Fruit fly (Drosophila melanogaster) whole organism, embryonic: ENCODE results near the gene HtrA2.

Experiments used
- Antp ChIP-seq: fragments of 200-800 bp; sonication (Bioruptor generic); optimal IDR thresholded peaks from 3 replicates; lab custom pipeline; 2016; ENCODE audit warnings: missing biosample characterization, missing genetic modification characterization
- Bgb ChIP-seq: fragments of 200-800 bp; sonication (Bioruptor generic); IDR thresholded peaks from 2 replicates; pipeline ENCODE4 v1.3.6; 2022; ENCODE audit warnings: missing biosample characterization, missing genetic modification characterization; ENCODE audit not compliant: partially characterized antibody
- BtbVII ChIP-seq: fragments of 200-800 bp; sonication (Bioruptor generic); optimal IDR thresholded peaks from 3 replicates; lab custom pipeline; 2017; ENCODE audit warnings: missing biosample characterization, mild to moderate bottlenecking, missing genetic modification characterization
- Bteb2 ChIP-seq: fragments of 200-800 bp; sonication (Bioruptor generic); optimal IDR thresholded peaks from 2 replicates; lab custom pipeline; 2016; ENCODE audit warnings: missing biosample characterization, missing genetic modification characterization
- CG10147 ChIP-seq: fragments of 200-800 bp; sonication (Bioruptor generic); optimal IDR thresholded peaks from 2 replicates; lab custom pipeline; 2019; ENCODE audit warnings: missing biosample characterization, mild to moderate bottlenecking, missing genetic modification characterization, moderate library complexity
- CG10462 ChIP-seq: fragments of 200-800 bp; sonication (Bioruptor generic); optimal IDR thresholded peaks from 2 replicates; lab custom pipeline; 2016; ENCODE audit warnings: missing biosample characterization, missing genetic modification characterization
- CG10543 ChIP-seq: fragments of 200-800 bp; sonication (Bioruptor generic); optimal IDR thresholded peaks from 3 replicates; lab custom pipeline; 2017; ENCODE audit warnings: missing biosample characterization, mild to moderate bottlenecking, missing genetic modification characterization, moderate library complexity
- CG12236 ChIP-seq: fragments of 200-800 bp; sonication (Bioruptor generic); optimal IDR thresholded peaks from 2 replicates; lab custom pipeline; 2016; ENCODE audit warnings: missing biosample characterization, missing genetic modification characterization
- CG14710 ChIP-seq: fragments of 200-800 bp; sonication (Bioruptor generic); optimal IDR thresholded peaks from 3 replicates; lab custom pipeline; 2019; ENCODE audit warnings: missing biosample characterization, mild to moderate bottlenecking, missing genetic modification characterization, moderate library complexity
- CG15269 ChIP-seq: fragments of 200-800 bp; sonication (Bioruptor generic); optimal IDR thresholded peaks from 2 replicates; lab custom pipeline; 2018; ENCODE audit warnings: missing biosample characterization, mild to moderate bottlenecking, missing genetic modification characterization, moderate library complexity
- CG15479 ChIP-seq: fragments of 200-800 bp; sonication (Bioruptor generic); optimal IDR thresholded peaks from 3 replicates; lab custom pipeline; 2019; ENCODE audit warnings: missing biosample characterization, mild to moderate bottlenecking, missing genetic modification characterization, moderate library complexity
- CG1647 ChIP-seq: fragments of 200-800 bp; sonication (Bioruptor generic); optimal IDR thresholded peaks from 3 replicates; lab custom pipeline; 2016; ENCODE audit warnings: missing biosample characterization, missing genetic modification characterization
- CG30403 ChIP-seq: fragments of 200-800 bp; sonication (Bioruptor generic); optimal IDR thresholded peaks from 3 replicates; lab custom pipeline; 2016; ENCODE audit warnings: missing biosample characterization, missing genetic modification characterization
- CG3163 ChIP-seq: fragments of 200-800 bp; sonication (Bioruptor generic); optimal IDR thresholded peaks from 3 replicates; lab custom pipeline; 2016; ENCODE audit warnings: missing biosample characterization, missing genetic modification characterization
- CG43689 ChIP-seq: fragments of 200-800 bp; sonication (Bioruptor generic); IDR thresholded peaks from 2 replicates; pipeline ENCODE4 v1.3.6; 2022; ENCODE audit warnings: missing biosample characterization, missing genetic modification characterization
- CG5180 ChIP-seq: fragments of 200-800 bp; sonication (Bioruptor generic); optimal IDR thresholded peaks from 3 replicates; lab custom pipeline; 2017; ENCODE audit warnings: missing biosample characterization, missing genetic modification characterization, mild to moderate bottlenecking, moderate library complexity, missing genetic modification reagents
- CG8924 ChIP-seq: fragments of 200-800 bp; optimal IDR thresholded peaks from 3 replicates; lab custom pipeline; 2019; ENCODE audit warnings: missing biosample characterization, mild to moderate bottlenecking, missing genetic modification characterization, moderate library complexity
- Deaf1 ChIP-seq: fragments of 200-800 bp; optimal IDR thresholded peaks from 3 replicates; lab custom pipeline; 2019; ENCODE audit warnings: missing biosample characterization, mild to moderate bottlenecking, missing genetic modification characterization, moderate library complexity
- Dek ChIP-seq: fragments of 200-800 bp; sonication (Bioruptor generic); optimal IDR thresholded peaks from 3 replicates; lab custom pipeline; 2019; ENCODE audit warnings: missing biosample characterization, mild to moderate bottlenecking, missing genetic modification characterization, moderate library complexity
- Dip2 ChIP-seq: fragments of 200-800 bp; sonication (Bioruptor generic); IDR thresholded peaks from 2 replicates; pipeline ENCODE4 v1.3.6; 2022; ENCODE audit warnings: missing biosample characterization, missing genetic modification characterization
- Dll ChIP-seq: fragments of 200-800 bp; sonication (Bioruptor generic); IDR thresholded peaks from 4 replicates; pipeline ENCODE4 v1.3.6; 2022; ENCODE audit warnings: missing biosample characterization, missing genetic modification characterization; ENCODE audit not compliant: partially characterized antibody
- Dref ChIP-seq: fragments of 200-800 bp; sonication (Bioruptor generic); IDR thresholded peaks from 2 replicates; pipeline ENCODE4 v1.3.6; 2022; ENCODE audit warnings: missing biosample characterization, missing genetic modification characterization
- Drgx ChIP-seq: fragments of 200-800 bp; sonication (Bioruptor generic); IDR thresholded peaks from 2 replicates; pipeline ENCODE4 v1.3.6; 2022; ENCODE audit warnings: missing biosample characterization, missing genetic modification characterization
- E2f1 ChIP-seq: fragments of 200-800 bp; sonication (Bioruptor generic); IDR thresholded peaks from 2 replicates; pipeline ENCODE4 v1.3.6; 2022; ENCODE audit warnings: missing biosample characterization, missing genetic modification characterization
- H2.0 ChIP-seq: fragments of 200-800 bp; sonication (Bioruptor generic); IDR thresholded peaks from 2 replicates; pipeline ENCODE4 v1.3.6; 2022; ENCODE audit warnings: missing biosample characterization, missing genetic modification characterization
- HLH3B ChIP-seq: fragments of 200-800 bp; sonication (Bioruptor generic); IDR thresholded peaks from 2 replicates; pipeline ENCODE4 v1.3.6; 2022; ENCODE audit warnings: missing biosample characterization, missing genetic modification characterization
- Lhr ChIP-seq: fragments of 200-800 bp; sonication (Bioruptor generic); optimal IDR thresholded peaks from 3 replicates; lab custom pipeline; 2017; ENCODE audit warnings: mild to moderate bottlenecking, missing biosample characterization, missing genetic modification reagents, missing genetic modification characterization
- Lim3 ChIP-seq: fragments of 200-800 bp; sonication (Bioruptor generic); IDR thresholded peaks from 2 replicates; pipeline ENCODE4 v1.3.6; 2022; ENCODE audit warnings: missing biosample characterization, missing genetic modification characterization
- Lpt ChIP-seq: fragments of >200 bp; optimal IDR thresholded peaks from 2 replicates; lab custom pipeline; 2018; ENCODE audit warnings: missing biosample characterization, missing genetic modification characterization
- Sry-δ ChIP-seq: fragments of 200-800 bp; sonication (Bioruptor generic); optimal IDR thresholded peaks from 2 replicates; lab custom pipeline; 2016; ENCODE audit warnings: missing biosample characterization, missing genetic modification characterization
- az2 ChIP-seq: fragments of 200-800 bp; sonication (Bioruptor generic); optimal IDR thresholded peaks from 3 replicates; lab custom pipeline; 2016; ENCODE audit warnings: missing biosample characterization, missing genetic modification characterization
- bsh ChIP-seq, 2 experiments: fragments of 200-800 bp; sonication (Bioruptor generic); optimal IDR thresholded peaks; 2 replicates each; lab custom pipeline; 2017 to 2018; ENCODE audit warnings: mild to moderate bottlenecking in 2 of 2, missing biosample characterization in 2 of 2, missing genetic modification characterization in 2 of 2, moderate library complexity in 1 of 2
- btn ChIP-seq: fragments of 200-800 bp; sonication (Bioruptor generic); optimal IDR thresholded peaks from 2 replicates; lab custom pipeline; 2016; ENCODE audit warnings: missing biosample characterization, missing genetic modification characterization
- caup ChIP-seq: fragments of 200-800 bp; sonication (Bioruptor generic); optimal IDR thresholded peaks from 3 replicates; lab custom pipeline; 2017; ENCODE audit warnings: missing biosample characterization, mild to moderate bottlenecking, missing genetic modification characterization, moderate library complexity; ENCODE audit not compliant: severe bottlenecking
- chm ChIP-seq: fragments of 200-800 bp; sonication (Bioruptor generic); IDR thresholded peaks from 2 replicates; pipeline ENCODE4 v1.3.6; 2022; ENCODE audit warnings: missing biosample characterization, missing genetic modification characterization
- croc ChIP-seq: fragments of 200-800 bp; sonication (Bioruptor generic); conservative IDR thresholded peaks from 3 replicates; pipeline ENCODE4 v1.3.6; 2022; ENCODE audit warnings: missing biosample characterization, missing genetic modification characterization
- dan ChIP-seq: fragments of 200-800 bp; sonication (Bioruptor generic); IDR thresholded peaks from 2 replicates; pipeline ENCODE4 v1.3.6; 2022; ENCODE audit warnings: missing biosample characterization, missing genetic modification characterization
- dpn ChIP-seq, 2 experiments: fragments of 200-800 bp; sonication (Bioruptor generic); optimal IDR thresholded peaks; 3 replicates each; lab custom pipeline; 2016; ENCODE audit warnings: missing biosample characterization in 2 of 2, missing genetic modification characterization in 2 of 2
- fd96Cb ChIP-seq: fragments of 200-800 bp; sonication (Bioruptor generic); optimal IDR thresholded peaks from 2 replicates; lab custom pipeline; 2018; ENCODE audit warnings: missing biosample characterization, mild to moderate bottlenecking, missing genetic modification characterization, moderate library complexity
- gce ChIP-seq: fragments of 200-800 bp; sonication (Bioruptor generic); IDR thresholded peaks from 3 replicates; pipeline ENCODE4 v1.3.6; 2022; ENCODE audit warnings: missing biosample characterization, missing genetic modification characterization
- h ChIP-seq: fragments of >200 bp; optimal IDR thresholded peaks from 2 replicates; lab custom pipeline; 2017
- hkb ChIP-seq, 2 experiments: fragments of 200-800 bp in 1 of 2; fragments of >200 bp in 1 of 2; sonication (Bioruptor generic) in 1 of 2; IDR thresholded peaks in 1 of 2; optimal IDR thresholded peaks in 1 of 2; 2 replicates each; pipeline versions ENCODE4 v1.3.6 to Lab custom; 2017 to 2022; ENCODE audit warnings: missing biosample characterization in 1 of 2, missing genetic modification characterization in 1 of 2
- kah ChIP-seq: fragments of 200-800 bp; sonication (Bioruptor generic); optimal IDR thresholded peaks from 2 replicates; lab custom pipeline; 2018; ENCODE audit warnings: missing biosample characterization, mild to moderate bottlenecking, missing genetic modification characterization
- lbe ChIP-seq: fragments of 200-800 bp; sonication (Bioruptor generic); optimal IDR thresholded peaks from 2 replicates; lab custom pipeline; 2016; ENCODE audit warnings: missing biosample characterization, mild to moderate bottlenecking, missing genetic modification characterization
- phol ChIP-seq: fragments of 200-800 bp; sonication (Bioruptor generic); optimal IDR thresholded peaks from 3 replicates; lab custom pipeline; 2018; ENCODE audit warnings: missing biosample characterization, mild to moderate bottlenecking, missing genetic modification characterization, moderate library complexity
- pzg ChIP-seq: fragments of 200-800 bp; sonication (Bioruptor generic); optimal IDR thresholded peaks from 3 replicates; lab custom pipeline; 2018; ENCODE audit warnings: missing biosample characterization, mild to moderate bottlenecking, missing genetic modification characterization, moderate library complexity
- sisA ChIP-seq: fragments of 200-800 bp; sonication (Bioruptor generic); IDR thresholded peaks from 2 replicates; pipeline ENCODE4 v1.3.6; 2022; ENCODE audit warnings: missing biosample characterization, missing genetic modification characterization
- stc ChIP-seq: fragments of 200-800 bp; sonication (Bioruptor generic); IDR thresholded peaks from 2 replicates; pipeline ENCODE4 v1.3.6; 2022; ENCODE audit warnings: missing biosample characterization, missing genetic modification characterization
- tgo ChIP-seq: fragments of 200-800 bp; sonication (Bioruptor generic); IDR thresholded peaks from 3 replicates; pipeline ENCODE4 v1.3.6; 2022; ENCODE audit warnings: missing biosample characterization, missing genetic modification characterization
- trem ChIP-seq: fragments of 200-800 bp; optimal IDR thresholded peaks from 3 replicates; lab custom pipeline; 2019; ENCODE audit warnings: missing biosample characterization, mild to moderate bottlenecking, missing genetic modification characterization, moderate library complexity
- tup ChIP-seq: fragments of 200-800 bp; sonication (Bioruptor generic); optimal IDR thresholded peaks from 2 replicates; lab custom pipeline; 2016; ENCODE audit warnings: missing biosample characterization, mild to moderate bottlenecking, missing genetic modification characterization, moderate library complexity

HtrA2 gene

dm6 chr3R:14476273-14476672 lies 35.2 kb downstream of the HtrA2 start (continued):
- TF ChIP-seq Dll (GFP tag; lab: Robert Waterston, UW) = no peak
- peak; percentile 21 for TF ChIP-seq Sry-δ (GFP tag; lab: Kevin White, UChicago)
- TF ChIP-seq E2f1 (GFP tag; lab: Robert Waterston, UW) = peak; percentile 75
- TF ChIP-seq Deaf1 = peak; percentile 28
- peak; percentile 75 for TF ChIP-seq CG15269 (tag; lab: Kevin White, UChicago)
- TF ChIP-seq hkb (optimal IDR thresholded peaks at IDR 0.05; lab: Kevin White, UChicago) = no peak
- peak; percentile 82 for TF ChIP-seq hkb (GFP tag; IDR thresholded peaks at IDR 0.05; lab: Robert Waterston, UW)
- peak; percentile 28 for TF ChIP-seq kah (GFP tag; lab: Kevin White, UChicago)
- peak; percentile 60 for TF ChIP-seq az2
- TF ChIP-seq Bteb2 (GFP tag; lab: Kevin White, UChicago) = no peak
- no peak for TF ChIP-seq gce (GFP tag; lab: Robert Waterston, UW)
- no peak for TF ChIP-seq btn
- TF ChIP-seq dan (GFP tag; lab: Robert Waterston, UW) = no peak
- peak; percentile 17; the same call in 1 of the 2 replicates for TF ChIP-seq Lim3 (GFP tag; lab: Robert Waterston, UW)
- TF ChIP-seq phol (tag; lab: Kevin White, UChicago) = peak; percentile 63
- TF ChIP-seq Bgb (GFP tag; lab: Robert Waterston, UW) = no peak
- peak; percentile 87 for TF ChIP-seq HLH3B
- peak; percentile 66 to 76 for TF ChIP-seq dpn (GFP tag; optimal IDR thresholded peaks at IDR 0.05; lab: Kevin White, UChicago)
- TF ChIP-seq BtbVII (GFP tag; lab: Kevin White, UChicago) = peak; percentile 41
- TF ChIP-seq fd96Cb (tag; lab: Kevin White, UChicago) = peak; percentile 73
- TF ChIP-seq croc (GFP tag; lab: Robert Waterston, UW) = 0 out of 3 replicates have a peak, but pooled peaks have one; percentile 30
- peak; percentile 74 for TF ChIP-seq Antp (GFP tag; lab: Kevin White, UChicago)
- TF ChIP-seq h = no peak
- TF ChIP-seq CG10462 (GFP tag; lab: Kevin White, UChicago) = peak; percentile 11
- peak; percentile 2 for TF ChIP-seq trem
- peak; percentile 46 for TF ChIP-seq CG1647 (GFP tag; lab: Kevin White, UChicago)
- peak; percentile 94 for TF ChIP-seq Drgx (GFP tag; lab: Robert Waterston, UW)
- peak; percentile 40 for TF ChIP-seq CG3163 (GFP tag; lab: Kevin White, UChicago)
- TF ChIP-seq bsh (GFP tag; optimal IDR thresholded peaks at IDR 0.05; lab: Kevin White, UChicago) = peak; percentile 39 to 46
- no peak for TF ChIP-seq CG15479 (GFP tag; lab: Kevin White, UChicago)
- no peak for TF ChIP-seq Dip2 (GFP tag; lab: Robert Waterston, UW)
- TF ChIP-seq chm = peak; percentile 45; the same call in 1 of the 2 replicates
- TF ChIP-seq Lpt = no peak
- no peak for TF ChIP-seq Lhr (GFP tag; lab: Kevin White, UChicago)
- peak; percentile 43 for TF ChIP-seq CG5180 (GFP tag; lab: Kevin White, UChicago)
- peak; percentile 66 for TF ChIP-seq CG8924
- TF ChIP-seq CG30403 (GFP tag; lab: Kevin White, UChicago) = peak; percentile 30
- TF ChIP-seq sisA (GFP tag; lab: Robert Waterston, UW) = peak; percentile 77
- peak; percentile 6 for TF ChIP-seq CG10543 (GFP tag; lab: Kevin White, UChicago)
- TF ChIP-seq tup (GFP tag; lab: Kevin White, UChicago) = peak; percentile 11
- TF ChIP-seq lbe = no peak
- TF ChIP-seq Dref (GFP tag; lab: Robert Waterston, UW) = no peak
- peak; percentile 8 for TF ChIP-seq caup (GFP tag; lab: Kevin White, UChicago)
- peak; percentile 41 for TF ChIP-seq CG10147
- peak; percentile 42; the same call in 1 of the 2 replicates for TF ChIP-seq CG43689
- peak; percentile 78 for TF ChIP-seq stc (GFP tag; lab: Robert Waterston, UW)
- no peak for TF ChIP-seq CG14710 (tag; lab: Kevin White, UChicago)
- TF ChIP-seq pzg (GFP tag; lab: Kevin White, UChicago) = no peak
- TF ChIP-seq H2.0 (GFP tag; lab: Robert Waterston, UW) = peak; percentile 76
- peak; percentile 8 for TF ChIP-seq Dek (tag; lab: Kevin White, UChicago)
- TF ChIP-seq CG12236 (GFP tag; lab: Kevin White, UChicago) = no peak
- peak; percentile 81 for TF ChIP-seq tgo (GFP tag; lab: Robert Waterston, UW)
